Worm (Caenorhabditis elegans) whole organism, late embryonic: ENCODE results near the gene aexr-1.

Experiments used
- C08G9.2 ChIP-seq: sonication (generic microtip); optimal IDR thresholded peaks from 2 replicates; lab custom pipeline; 2016; ENCODE audit warnings: mild to moderate bottlenecking, missing genetic modification characterization, moderate library complexity, missing compliant biosample characterization
- F13H6.1 ChIP-seq: sonication (generic microtip); optimal IDR thresholded peaks from 2 replicates; lab custom pipeline; 2016; ENCODE audit warnings: missing genetic modification characterization, missing compliant biosample characterization
- K02D7.2 ChIP-seq: sonication (generic microtip); optimal IDR thresholded peaks from 2 replicates; lab custom pipeline; 2017; ENCODE audit warnings: mild to moderate bottlenecking, missing genetic modification characterization, missing compliant biosample characterization
- K09A11.1 ChIP-seq: sonication (generic microtip); optimal IDR thresholded peaks from 2 replicates; lab custom pipeline; 2017; ENCODE audit warnings: antibody characterized with exemption, mild to moderate bottlenecking, missing genetic modification characterization, missing compliant biosample characterization; ENCODE audit not compliant: insufficient read depth
- ama-1 ChIP-seq: fragments of 150-350 bp; optimal IDR thresholded peaks from 2 replicates; lab custom pipeline; 2014
- ceh-18 ChIP-seq: sonication (generic microtip); optimal IDR thresholded peaks from 2 replicates; lab custom pipeline; 2016; ENCODE audit warnings: missing genetic modification characterization, missing compliant biosample characterization
- ceh-19 ChIP-seq: fragments of 200-800 bp; sonication (Bioruptor generic); optimal IDR thresholded peaks from 2 replicates; lab custom pipeline; 2018; ENCODE audit warnings: mild to moderate bottlenecking, missing genetic modification characterization, missing compliant biosample characterization
- ceh-2 ChIP-seq: sonication (generic microtip); optimal IDR thresholded peaks from 2 replicates; lab custom pipeline; 2016; ENCODE audit warnings: missing genotype, missing genetic modification characterization, missing compliant biosample characterization
- ceh-24 ChIP-seq: sonication (generic microtip); optimal IDR thresholded peaks from 2 replicates; lab custom pipeline; 2016; ENCODE audit warnings: mild to moderate bottlenecking, missing genetic modification characterization, missing compliant biosample characterization
- ceh-30 ChIP-seq: fragments of 150-350 bp; optimal IDR thresholded peaks from 2 replicates; lab custom pipeline; 2014; ENCODE audit warnings: missing biosample characterization, missing genetic modification characterization
- ceh-31 ChIP-seq: sonication (generic microtip); optimal IDR thresholded peaks from 2 replicates; lab custom pipeline; 2016; ENCODE audit warnings: missing genetic modification characterization, missing compliant biosample characterization
- ceh-34 ChIP-seq: sonication (generic microtip); optimal IDR thresholded peaks from 2 replicates; lab custom pipeline; 2016; ENCODE audit warnings: mild to moderate bottlenecking, missing genetic modification characterization, missing compliant biosample characterization
- ceh-48 ChIP-seq: sonication (generic microtip); optimal IDR thresholded peaks from 2 replicates; lab custom pipeline; 2016; ENCODE audit warnings: missing genetic modification characterization, inconsistent platforms, missing compliant biosample characterization
- che-1 ChIP-seq: sonication (generic microtip); optimal IDR thresholded peaks from 2 replicates; lab custom pipeline; 2016; ENCODE audit warnings: mild to moderate bottlenecking, missing genetic modification characterization, missing compliant biosample characterization
- dmd-4 ChIP-seq: sonication (generic microtip); optimal IDR thresholded peaks from 2 replicates; lab custom pipeline; 2016; ENCODE audit warnings: borderline replicate concordance, missing genetic modification characterization, missing compliant biosample characterization
- dve-1 ChIP-seq: sonication (generic microtip); optimal IDR thresholded peaks from 2 replicates; lab custom pipeline; 2017; ENCODE audit warnings: antibody characterized with exemption, mild to moderate bottlenecking, missing genetic modification characterization, missing compliant biosample characterization
- elt-2 ChIP-seq: sonication (generic microtip); optimal IDR thresholded peaks from 2 replicates; lab custom pipeline; 2016; ENCODE audit warnings: missing genetic modification reagents, missing genetic modification characterization, missing compliant biosample characterization
- elt-4 ChIP-seq: sonication (generic microtip); optimal IDR thresholded peaks from 2 replicates; lab custom pipeline; 2016; ENCODE audit warnings: missing genetic modification characterization, missing compliant biosample characterization
- ets-4 ChIP-seq: sonication (generic microtip); optimal IDR thresholded peaks from 2 replicates; lab custom pipeline; 2016; ENCODE audit warnings: missing genetic modification characterization, missing compliant biosample characterization
- eyg-1 ChIP-seq: sonication (generic microtip); optimal IDR thresholded peaks from 2 replicates; lab custom pipeline; 2016; ENCODE audit warnings: missing genotype, missing genetic modification characterization, missing compliant biosample characterization
- fkh-10 ChIP-seq: fragments of 150-350 bp; optimal IDR thresholded peaks from 2 replicates; lab custom pipeline; 2014; ENCODE audit warnings: missing biosample characterization, missing genetic modification reagents, missing genetic modification characterization
- fkh-6 ChIP-seq: sonication (generic microtip); optimal IDR thresholded peaks from 2 replicates; lab custom pipeline; 2016; ENCODE audit warnings: missing genetic modification characterization, missing compliant biosample characterization
- hlh-30 ChIP-seq: sonication (generic microtip); optimal IDR thresholded peaks from 2 replicates; lab custom pipeline; 2017; ENCODE audit warnings: antibody characterized with exemption, missing genetic modification characterization, missing compliant biosample characterization; ENCODE audit not compliant: insufficient read depth
- lim-6 ChIP-seq: sonication (generic microtip); optimal IDR thresholded peaks from 2 replicates; lab custom pipeline; 2016; ENCODE audit warnings: missing genetic modification characterization, missing compliant biosample characterization
- madf-2 ChIP-seq: sonication (generic microtip); optimal IDR thresholded peaks from 2 replicates; lab custom pipeline; 2017; ENCODE audit warnings: missing genetic modification characterization, missing compliant biosample characterization
- mec-3 ChIP-seq: sonication (generic microtip); optimal IDR thresholded peaks from 2 replicates; lab custom pipeline; 2016; ENCODE audit warnings: borderline replicate concordance, missing genetic modification characterization, missing compliant biosample characterization
- nhr-11 ChIP-seq: fragments of 150-350 bp; optimal IDR thresholded peaks from 2 replicates; lab custom pipeline; 2014; ENCODE audit warnings: missing biosample characterization, missing genetic modification characterization
- npax-4 ChIP-seq: sonication (generic microtip); optimal IDR thresholded peaks from 2 replicates; lab custom pipeline; 2016; ENCODE audit warnings: missing genetic modification characterization, missing compliant biosample characterization
- pag-3 ChIP-seq: sonication (generic microtip); optimal IDR thresholded peaks from 2 replicates; lab custom pipeline; 2016; ENCODE audit warnings: missing compliant biosample characterization, missing genetic modification characterization, borderline replicate concordance
- pax-1 ChIP-seq: fragments of 150-350 bp; optimal IDR thresholded peaks from 2 replicates; lab custom pipeline; 2014; ENCODE audit warnings: missing biosample characterization, missing genetic modification characterization
- pha-2 ChIP-seq: sonication (generic microtip); optimal IDR thresholded peaks from 2 replicates; lab custom pipeline; 2017; ENCODE audit warnings: mild to moderate bottlenecking, missing genetic modification characterization, missing compliant biosample characterization
- pha-4 ChIP-seq: fragments of 150-350 bp; optimal IDR thresholded peaks from 2 replicates; lab custom pipeline; 2018; ENCODE audit warnings: missing biosample characterization, missing genetic modification reagents, missing genetic modification characterization
- pqm-1 ChIP-seq: sonication (generic microtip); optimal IDR thresholded peaks from 2 replicates; lab custom pipeline; 2016; ENCODE audit warnings: missing genetic modification characterization, missing compliant biosample characterization
- pros-1 ChIP-seq: fragments of 150-350 bp; optimal IDR thresholded peaks from 2 replicates; lab custom pipeline; 2014; ENCODE audit warnings: missing biosample characterization, missing genetic modification reagents, missing genetic modification characterization
- ref-2 ChIP-seq: sonication (generic microtip); optimal IDR thresholded peaks from 2 replicates; lab custom pipeline; 2016; ENCODE audit warnings: missing genetic modification characterization, missing compliant biosample characterization
- sdc-2 ChIP-seq: sonication (generic microtip); optimal IDR thresholded peaks from 2 replicates; lab custom pipeline; 2016; ENCODE audit warnings: missing genotype, missing genetic modification characterization, missing compliant biosample characterization
- sox-2 ChIP-seq: fragments of 200-800 bp; sonication (Bioruptor generic); IDR thresholded peaks from 2 replicates; pipeline ENCODE4 v1.3.6; 2022; ENCODE audit warnings: missing genetic modification reagents, missing genetic modification characterization, missing compliant biosample characterization
- syd-9 ChIP-seq: sonication (generic microtip); optimal IDR thresholded peaks from 2 replicates; lab custom pipeline; 2016; ENCODE audit warnings: mild to moderate bottlenecking, missing genetic modification characterization, moderate library complexity, missing compliant biosample characterization
- tbx-2 ChIP-seq: sonication (generic microtip); optimal IDR thresholded peaks from 2 replicates; lab custom pipeline; 2016; ENCODE audit warnings: missing genetic modification characterization, missing compliant biosample characterization
- tbx-7 ChIP-seq: sonication (generic microtip); optimal IDR thresholded peaks from 2 replicates; lab custom pipeline; 2016; ENCODE audit warnings: missing genotype, missing genetic modification characterization, missing compliant biosample characterization
- unc-3 ChIP-seq, 2 experiments: fragments of 200-800 bp in 1 of 2; sonication (Bioruptor generic) in 1 of 2; sonication (generic microtip) in 1 of 2; conservative IDR thresholded peaks in 1 of 2; optimal IDR thresholded peaks in 1 of 2; 2 replicates each; pipeline versions ENCODE4 v1.3.6 to Lab custom; 2016 to 2022; ENCODE audit warnings: missing compliant biosample characterization in 2 of 2, missing genetic modification characterization in 2 of 2, missing genetic modification reagents in 1 of 2
- unc-42 ChIP-seq: sonication (generic microtip); optimal IDR thresholded peaks from 2 replicates; lab custom pipeline; 2016; ENCODE audit warnings: missing genotype, missing genetic modification characterization, missing compliant biosample characterization
- unc-55 ChIP-seq: sonication (generic microtip); optimal IDR thresholded peaks from 2 replicates; lab custom pipeline; 2017; ENCODE audit warnings: missing biosample characterization, missing genetic modification reagents, missing genetic modification characterization
- unc-86 ChIP-seq: sonication (generic microtip); optimal IDR thresholded peaks from 2 replicates; lab custom pipeline; 2016; ENCODE audit warnings: missing genetic modification characterization, missing compliant biosample characterization

The aexr-1 gene

ce11 chrX:6625275-6625674 is 9.8 kb downstream of the aexr-1 start:
- TF ChIP-seq pax-1 (no peak), ref-2 (peak; percentile 36), tbx-2 (tag; lab: Kevin White, UChicago) (peak; percentile 46), elt-2 (tag; lab: Kevin White, UChicago) (peak; percentile 63), ets-4 (no peak), ceh-2 (tag; lab: Kevin White, UChicago) (no peak), ama-1 (lab: Kevin White, UChicago) (no peak)

ce11 chrX:6622552-6623236 is 12.4 kb downstream of the aexr-1 start, which contains the start of gene clec-266:
TSS of gene clec-266 (minus strand) at chrX:6622915.
- peak; percentile 11 for TF ChIP-seq ceh-31 (tag; lab: Kevin White, UChicago)
- no peak for TF ChIP-seq npax-4
- no peak for TF ChIP-seq unc-42 (tag; lab: Kevin White, UChicago)
- TF ChIP-seq dve-1 (tag; lab: Kevin White, UChicago), result no peak
- TF ChIP-seq ref-2, result peak; percentile 25
- TF ChIP-seq ets-4, result no peak
- no peak for TF ChIP-seq pag-3
- no peak for TF ChIP-seq pqm-1
- TF ChIP-seq che-1 (tag; lab: Kevin White, UChicago), result no peak
- TF ChIP-seq F13H6.1 (tag; lab: Kevin White, UChicago), result no peak
- no peak for TF ChIP-seq lim-6
- TF ChIP-seq ceh-30 (tag; lab: Kevin White, UChicago), result no peak
- no peak for TF ChIP-seq syd-9 (tag; lab: Kevin White, UChicago)
- TF ChIP-seq K02D7.2, result no peak
- TF ChIP-seq unc-86, result no peak
- TF ChIP-seq tbx-7 (tag; lab: Kevin White, UChicago), result no peak
- TF ChIP-seq K09A11.1 (tag; lab: Kevin White, UChicago), result no peak
- no peak for TF ChIP-seq sdc-2
- TF ChIP-seq pha-2, result no peak
- no peak for TF ChIP-seq pros-1
- no peak for TF ChIP-seq pha-4
- TF ChIP-seq mec-3, result no peak
- TF ChIP-seq hlh-30, result no peak
- TF ChIP-seq elt-4 (tag; lab: Kevin White, UChicago), result no peak
- TF ChIP-seq ceh-48 (tag; lab: Kevin White, UChicago), result no peak
- TF ChIP-seq madf-2 (tag; lab: Kevin White, UChicago), result no peak
- peak; percentile 31 for TF ChIP-seq ama-1 (lab: Kevin White, UChicago)
- no peak for TF ChIP-seq nhr-11 (tag; lab: Kevin White, UChicago)
- no peak for TF ChIP-seq dmd-4 (tag; lab: Kevin White, UChicago)
- TF ChIP-seq ceh-34 (tag; lab: Kevin White, UChicago), result no peak
- no peak for TF ChIP-seq tbx-2 (tag; lab: Kevin White, UChicago)
- peak; percentile 18 for TF ChIP-seq unc-55
- no peak for TF ChIP-seq eyg-1 (tag; lab: Kevin White, UChicago)
- no peak for TF ChIP-seq ceh-24 (tag; lab: Kevin White, UChicago)
- TF ChIP-seq sox-2 (GFP tag; lab: Robert Waterston, UW), result peak; percentile 70
- no peak for TF ChIP-seq fkh-6 (tag; lab: Kevin White, UChicago)
- no peak for TF ChIP-seq unc-3 (GFP tag; conservative IDR thresholded peaks at IDR 0.05; lab: Robert Waterston, UW)
- no peak for TF ChIP-seq unc-3 (tag; optimal IDR thresholded peaks at IDR 0.05; lab: Kevin White, UChicago)

- no peak for TF ChIP-seq ceh-18 (tag; lab: Kevin White, UChicago)
- TF ChIP-seq syd-9 (tag; lab: Kevin White, UChicago), result no peak
- TF ChIP-seq elt-4 (tag; lab: Kevin White, UChicago), result no peak
- no peak for TF ChIP-seq ceh-24 (tag; lab: Kevin White, UChicago)
- TF ChIP-seq ceh-19, result no peak
- no peak for TF ChIP-seq C08G9.2 (tag; lab: Kevin White, UChicago)
- no peak for TF ChIP-seq nhr-11 (tag; lab: Kevin White, UChicago)
- TF ChIP-seq fkh-10 (GFP tag; lab: Kevin White, UChicago), result no peak
- no peak for TF ChIP-seq sdc-2
- no peak for TF ChIP-seq ets-4
- TF ChIP-seq, all 69 proteins: peak for 0
Observed at ce11 chrX:6618712-6619111, 16.4 kb downstream of the aexr-1 start, which contains the start of gene kqt-1. TSS of gene kqt-1 (plus strand) at chrX:6619012.
